Fruit fly (Drosophila melanogaster) whole organism, embryonic: Measurements from ENCODE around the gene CG9737.

ENCODE experiments used
- ATbp ChIP-seq: fragments of 200-800 bp; sonication (Bioruptor generic); optimal IDR thresholded peaks from 2 replicates; lab custom pipeline; 2017; ENCODE audit warnings: missing biosample characterization, mild to moderate bottlenecking, missing genetic modification characterization, missing genetic modification reagents
- Bteb2 ChIP-seq: fragments of 200-800 bp; sonication (Bioruptor generic); optimal IDR thresholded peaks from 2 replicates; lab custom pipeline; 2016; ENCODE audit warnings: missing biosample characterization, missing genetic modification characterization
- CG11247 ChIP-seq: fragments of 200-800 bp; sonication (Bioruptor generic); IDR thresholded peaks from 2 replicates; pipeline ENCODE4 v1.3.6; 2022; ENCODE audit warnings: missing biosample characterization, missing genetic modification characterization
- CG1233 ChIP-seq: fragments of 200-800 bp; sonication (Bioruptor generic); optimal IDR thresholded peaks from 4 replicates; lab custom pipeline; 2018; ENCODE audit warnings: missing biosample characterization, mild to moderate bottlenecking, missing genetic modification characterization
- CG12769 ChIP-seq: fragments of 200-800 bp; sonication (Bioruptor generic); optimal IDR thresholded peaks from 2 replicates; lab custom pipeline; 2019; ENCODE audit warnings: missing biosample characterization, mild to moderate bottlenecking, missing genetic modification characterization, moderate library complexity
- CG13287 ChIP-seq: fragments of 200-800 bp; sonication (Bioruptor generic); IDR thresholded peaks from 2 replicates; pipeline ENCODE4 v1.3.6; 2022; ENCODE audit warnings: missing biosample characterization, missing genetic modification characterization; ENCODE audit not compliant: partially characterized antibody
- CG13424 ChIP-seq: fragments of 200-800 bp; sonication (Bioruptor generic); optimal IDR thresholded peaks from 2 replicates; lab custom pipeline; 2019; ENCODE audit warnings: missing biosample characterization, mild to moderate bottlenecking, missing genetic modification characterization, moderate library complexity
- CG13624 ChIP-seq: fragments of 200-800 bp; sonication (Bioruptor generic); optimal IDR thresholded peaks from 2 replicates; lab custom pipeline; 2016; ENCODE audit warnings: missing biosample characterization, missing genetic modification characterization
- CG16813 ChIP-seq: fragments of 200-800 bp; sonication (Bioruptor generic); IDR thresholded peaks from 3 replicates; pipeline ENCODE4 v1.3.6; 2022; ENCODE audit warnings: missing biosample characterization, missing genetic modification characterization; ENCODE audit not compliant: partially characterized antibody
- CG16815 ChIP-seq: fragments of 200-800 bp; sonication (Bioruptor generic); optimal IDR thresholded peaks from 3 replicates; lab custom pipeline; 2017; ENCODE audit warnings: missing biosample characterization, mild to moderate bottlenecking, missing genetic modification characterization
- CG2129 ChIP-seq: fragments of 200-800 bp; sonication (Bioruptor generic); IDR thresholded peaks from 2 replicates; pipeline ENCODE4 v1.3.6; 2022; ENCODE audit warnings: missing biosample characterization, missing genetic modification characterization; ENCODE audit not compliant: partially characterized antibody
- CG31388 ChIP-seq: fragments of 200-800 bp; sonication (Bioruptor generic); optimal IDR thresholded peaks from 2 replicates; lab custom pipeline; 2016; ENCODE audit warnings: missing biosample characterization, missing genetic modification characterization
- CG4328 ChIP-seq: fragments of 200-800 bp; sonication (Bioruptor generic); optimal IDR thresholded peaks from 3 replicates; lab custom pipeline; 2017; ENCODE audit warnings: missing biosample characterization, missing genetic modification reagents, missing genetic modification characterization
- CG4617 ChIP-seq: fragments of 200-800 bp; sonication (Bioruptor generic); optimal IDR thresholded peaks from 3 replicates; lab custom pipeline; 2016; ENCODE audit warnings: missing biosample characterization, missing genetic modification characterization, borderline replicate concordance
- CG6854 ChIP-seq: fragments of 200-800 bp; sonication (Bioruptor generic); optimal IDR thresholded peaks from 3 replicates; lab custom pipeline; 2017; ENCODE audit warnings: missing biosample characterization, mild to moderate bottlenecking, missing genetic modification characterization
- CG7556 ChIP-seq: fragments of 200-800 bp; sonication (Bioruptor generic); optimal IDR thresholded peaks from 2 replicates; lab custom pipeline; 2017; ENCODE audit warnings: missing biosample characterization, mild to moderate bottlenecking, missing genetic modification characterization
- CG7839 ChIP-seq: fragments of 200-800 bp; sonication (Bioruptor generic); optimal IDR thresholded peaks from 3 replicates; lab custom pipeline; 2018; ENCODE audit warnings: missing biosample characterization, mild to moderate bottlenecking, missing genetic modification characterization, moderate library complexity
- CG7928 ChIP-seq: fragments of 200-800 bp; sonication (Bioruptor generic); optimal IDR thresholded peaks from 2 replicates; lab custom pipeline; 2017; ENCODE audit warnings: missing biosample characterization, mild to moderate bottlenecking, missing genetic modification characterization
- CG8765 ChIP-seq: fragments of 200-800 bp; sonication (Bioruptor generic); IDR thresholded peaks from 2 replicates; pipeline ENCODE4 v1.3.6; 2022; ENCODE audit warnings: missing biosample characterization, missing genetic modification characterization
- CG9215 ChIP-seq: fragments of 200-800 bp; sonication (Bioruptor generic); IDR thresholded peaks from 2 replicates; pipeline ENCODE4 v1.3.6; 2022; ENCODE audit warnings: missing biosample characterization, missing genetic modification characterization
- Dip3 ChIP-seq: fragments of 200-800 bp; sonication (Bioruptor generic); optimal IDR thresholded peaks from 3 replicates; lab custom pipeline; 2016; ENCODE audit warnings: missing biosample characterization, missing genetic modification characterization
- Dp ChIP-seq: fragments of 200-800 bp; sonication (Bioruptor generic); optimal IDR thresholded peaks from 2 replicates; lab custom pipeline; 2018; ENCODE audit warnings: missing biosample characterization, mild to moderate bottlenecking, missing genetic modification characterization, moderate library complexity
- Fer1 ChIP-seq: fragments of 200-800 bp; sonication (Bioruptor generic); optimal IDR thresholded peaks from 2 replicates; lab custom pipeline; 2017; ENCODE audit warnings: missing biosample characterization, mild to moderate bottlenecking, missing genetic modification characterization
- Hey ChIP-seq: fragments of 200-800 bp; sonication (Bioruptor generic); optimal IDR thresholded peaks from 3 replicates; lab custom pipeline; 2018; ENCODE audit warnings: missing biosample characterization, mild to moderate bottlenecking, missing genetic modification characterization
- MESR4 ChIP-seq: fragments of 200-800 bp; sonication (Bioruptor generic); optimal IDR thresholded peaks from 2 replicates; lab custom pipeline; 2018; ENCODE audit warnings: missing biosample characterization, mild to moderate bottlenecking, missing genetic modification characterization, moderate library complexity
- Mad ChIP-seq: fragments of 200-800 bp; sonication (Bioruptor generic); optimal IDR thresholded peaks from 2 replicates; lab custom pipeline; 2016; ENCODE audit warnings: missing biosample characterization, missing genetic modification characterization
- Rfx ChIP-seq: fragments of 200-800 bp; sonication (Bioruptor generic); IDR thresholded peaks from 2 replicates; pipeline ENCODE4 v1.3.6; 2022; ENCODE audit warnings: missing biosample characterization, missing genetic modification characterization
- Sox100B ChIP-seq: fragments of 200-800 bp; sonication (Bioruptor generic); optimal IDR thresholded peaks from 3 replicates; lab custom pipeline; 2018; ENCODE audit warnings: missing biosample characterization, mild to moderate bottlenecking, missing genetic modification characterization
- Vsx1 ChIP-seq: fragments of 200-800 bp; sonication (Bioruptor generic); optimal IDR thresholded peaks from 2 replicates; lab custom pipeline; 2017; ENCODE audit warnings: missing biosample characterization, mild to moderate bottlenecking, missing genetic modification characterization, missing genetic modification reagents
- al ChIP-seq: fragments of 200-800 bp; sonication (Bioruptor generic); IDR thresholded peaks from 2 replicates; pipeline ENCODE4 v1.3.6; 2022; ENCODE audit warnings: missing biosample characterization, missing genetic modification characterization
- ap ChIP-seq: fragments of 200-800 bp; sonication (Bioruptor generic); IDR thresholded peaks from 2 replicates; pipeline ENCODE4 v1.3.6; 2022; ENCODE audit warnings: missing biosample characterization, missing genetic modification characterization
- cas ChIP-seq: fragments of 200-800 bp; sonication (Bioruptor generic); IDR thresholded peaks from 2 replicates; pipeline ENCODE4 v1.3.6; 2022; ENCODE audit warnings: missing biosample characterization, missing genetic modification characterization
- chm ChIP-seq: fragments of 200-800 bp; sonication (Bioruptor generic); IDR thresholded peaks from 2 replicates; pipeline ENCODE4 v1.3.6; 2022; ENCODE audit warnings: missing biosample characterization, missing genetic modification characterization
- da ChIP-seq: fragments of 200-800 bp; sonication (Bioruptor generic); optimal IDR thresholded peaks from 2 replicates; lab custom pipeline; 2016; ENCODE audit warnings: missing biosample characterization, missing genetic modification characterization
- dan ChIP-seq: fragments of 200-800 bp; sonication (Bioruptor generic); IDR thresholded peaks from 2 replicates; pipeline ENCODE4 v1.3.6; 2022; ENCODE audit warnings: missing biosample characterization, missing genetic modification characterization
- emc ChIP-seq: fragments of 200-800 bp; sonication (Bioruptor generic); optimal IDR thresholded peaks from 2 replicates; lab custom pipeline; 2016; ENCODE audit warnings: missing biosample characterization, missing genetic modification characterization
- grn ChIP-seq: fragments of 200-800 bp; sonication (Bioruptor generic); optimal IDR thresholded peaks from 3 replicates; lab custom pipeline; 2017; ENCODE audit warnings: missing biosample characterization, missing genetic modification characterization
- oc ChIP-seq: fragments of 200-800 bp; sonication (Bioruptor generic); optimal IDR thresholded peaks from 2 replicates; lab custom pipeline; 2018; ENCODE audit warnings: missing biosample characterization, mild to moderate bottlenecking, missing genetic modification characterization, moderate library complexity
- odd ChIP-seq: fragments of 200-800 bp; sonication (Bioruptor generic); optimal IDR thresholded peaks from 2 replicates; lab custom pipeline; 2017; ENCODE audit warnings: missing biosample characterization, mild to moderate bottlenecking, missing genetic modification characterization
- onecut ChIP-seq: fragments of 200-800 bp; sonication (Bioruptor generic); IDR thresholded peaks from 2 replicates; pipeline ENCODE4 v1.3.6; 2022; ENCODE audit warnings: missing biosample characterization, missing genetic modification characterization
- org-1 ChIP-seq: fragments of 200-800 bp; sonication (Bioruptor generic); optimal IDR thresholded peaks from 2 replicates; lab custom pipeline; 2017; ENCODE audit warnings: missing biosample characterization, missing genetic modification characterization
- pb ChIP-seq: fragments of 200-800 bp; sonication (Bioruptor generic); optimal IDR thresholded peaks from 3 replicates; lab custom pipeline; 2016; ENCODE audit warnings: missing biosample characterization, missing genetic modification characterization
- pho ChIP-seq: fragments of 200-800 bp; sonication (Bioruptor generic); optimal IDR thresholded peaks from 2 replicates; lab custom pipeline; 2016; ENCODE audit warnings: missing biosample characterization, missing genetic modification characterization
- phol ChIP-seq: fragments of 200-800 bp; sonication (Bioruptor generic); optimal IDR thresholded peaks from 3 replicates; lab custom pipeline; 2018; ENCODE audit warnings: missing biosample characterization, mild to moderate bottlenecking, missing genetic modification characterization, moderate library complexity
- prd ChIP-seq, 3 experiments: fragments of >200 bp in 2 of 3; fragments of 200-800 bp in 1 of 3; sonication (Bioruptor generic) in 1 of 3; optimal IDR thresholded peaks in 2 of 3; IDR thresholded peaks in 1 of 3; 2 replicates in 2 of 3; 3 replicates in 1 of 3; pipeline versions ENCODE4 v1.3.6 to Lab custom; 2017 to 2022; ENCODE audit warnings: missing biosample characterization in 1 of 3, missing genetic modification characterization in 1 of 3
- ranshi ChIP-seq: fragments of 200-800 bp; sonication (Bioruptor generic); IDR thresholded peaks from 2 replicates; pipeline ENCODE4 v1.3.6; 2022; ENCODE audit warnings: missing biosample characterization, missing genetic modification characterization
- row ChIP-seq: fragments of 200-800 bp; sonication (Bioruptor generic); IDR thresholded peaks from 3 replicates; pipeline ENCODE4 v1.3.6; 2022; ENCODE audit warnings: missing biosample characterization, missing genetic modification characterization
- run ChIP-seq: fragments of 200-800 bp; sonication (Bioruptor generic); optimal IDR thresholded peaks from 3 replicates; lab custom pipeline; 2018; ENCODE audit warnings: missing biosample characterization, mild to moderate bottlenecking, missing genetic modification characterization
- salm ChIP-seq: fragments of 200-800 bp; sonication (Bioruptor generic); optimal IDR thresholded peaks from 2 replicates; lab custom pipeline; 2018; ENCODE audit warnings: missing biosample characterization, mild to moderate bottlenecking, missing genetic modification characterization
- sens-2 ChIP-seq: fragments of 200-800 bp; sonication (Bioruptor generic); IDR thresholded peaks from 2 replicates; pipeline ENCODE4 v1.3.6; 2022; ENCODE audit warnings: missing biosample characterization, missing genetic modification characterization
- unpg ChIP-seq: fragments of 200-800 bp; sonication (Bioruptor generic); optimal IDR thresholded peaks from 3 replicates; lab custom pipeline; 2018; ENCODE audit warnings: missing biosample characterization, mild to moderate bottlenecking, missing genetic modification characterization, moderate library complexity

Gene CG9737

dm6 chr3R:30243262-30243815 lies at the start of gene CG9737:
CG9737 (minus strand) TSS chr3R:30243312.
- no peak for TF ChIP-seq unpg (GFP tag; lab: Kevin White, UChicago)
- TF ChIP-seq cas = no peak
- peak; percentile 36; the same call in 1 of the 2 replicates for TF ChIP-seq onecut (GFP tag; lab: Robert Waterston, UW)
- TF ChIP-seq sens-2 = no peak
- TF ChIP-seq Dp (GFP tag; lab: Kevin White, UChicago) = no peak
- TF ChIP-seq CG9215 = no peak
- no peak for TF ChIP-seq CG31388 (GFP tag; lab: Kevin White, UChicago)
- TF ChIP-seq CG13287 (GFP tag; lab: Robert Waterston, UW) = peak; percentile 34; the same call in 1 of the 2 replicates
- no peak for TF ChIP-seq CG13624
- peak; percentile 16 for TF ChIP-seq oc (tag; lab: Kevin White, UChicago)
- no peak for TF ChIP-seq da (GFP tag; lab: Kevin White, UChicago)
- no peak for TF ChIP-seq CG2129
- TF ChIP-seq al (GFP tag; lab: Robert Waterston, UW) = no peak
- no peak for TF ChIP-seq Rfx (GFP tag; lab: Robert Waterston, UW)
- TF ChIP-seq Hey (tag; lab: Kevin White, UChicago) = no peak
- no peak for TF ChIP-seq emc (GFP tag; lab: Kevin White, UChicago)
- no peak for TF ChIP-seq MESR4 (GFP tag; lab: Kevin White, UChicago)
- TF ChIP-seq CG7556 = no peak
- TF ChIP-seq CG11247 (GFP tag; lab: Robert Waterston, UW) = no peak
- no peak for TF ChIP-seq ATbp (GFP tag; lab: Kevin White, UChicago)
- peak; percentile 20 for TF ChIP-seq run (tag; lab: Kevin White, UChicago)
- TF ChIP-seq CG16813 (GFP tag; lab: Robert Waterston, UW) = no peak
- TF ChIP-seq Vsx1 = peak; percentile 2
- TF ChIP-seq Bteb2 (GFP tag; lab: Kevin White, UChicago) = no peak
- TF ChIP-seq CG4328 (GFP tag; lab: Kevin White, UChicago) = no peak
- no peak for TF ChIP-seq odd (GFP tag; lab: Kevin White, UChicago)
- TF ChIP-seq Mad (GFP tag; lab: Kevin White, UChicago) = no peak
- TF ChIP-seq CG12769 (tag; lab: Kevin White, UChicago) = peak; percentile 74
- no peak for TF ChIP-seq CG16815 (GFP tag; lab: Kevin White, UChicago)
- no peak for TF ChIP-seq CG4617 (GFP tag; lab: Kevin White, UChicago)
- no peak for TF ChIP-seq CG7839 (tag; lab: Kevin White, UChicago)
- no peak for TF ChIP-seq org-1 (GFP tag; lab: Kevin White, UChicago)
- no peak for TF ChIP-seq Fer1 (GFP tag; lab: Kevin White, UChicago)
- TF ChIP-seq ranshi (GFP tag; lab: Robert Waterston, UW) = no peak
- TF ChIP-seq grn (GFP tag; lab: Kevin White, UChicago) = peak; percentile 13
- TF ChIP-seq ap (GFP tag; lab: Robert Waterston, UW) = no peak
- no peak for TF ChIP-seq phol (tag; lab: Kevin White, UChicago)
- no peak for TF ChIP-seq CG1233 (GFP tag; lab: Kevin White, UChicago)
- TF ChIP-seq Dip3 (GFP tag; lab: Kevin White, UChicago) = no peak
- no peak for TF ChIP-seq salm (tag; lab: Kevin White, UChicago)
- no peak for TF ChIP-seq prd (optimal IDR thresholded peaks at IDR 0.05; lab: Kevin White, UChicago)
- no peak for TF ChIP-seq prd (GFP tag; IDR thresholded peaks at IDR 0.05; lab: Robert Waterston, UW)
- no peak for TF ChIP-seq CG13424 (tag; lab: Kevin White, UChicago)
- no peak for TF ChIP-seq pho
- TF ChIP-seq chm = no peak
- TF ChIP-seq Sox100B (GFP tag; lab: Kevin White, UChicago) = no peak
- no peak for TF ChIP-seq CG7928 (GFP tag; lab: Kevin White, UChicago)
- TF ChIP-seq pb (GFP tag; lab: Kevin White, UChicago) = no peak
- TF ChIP-seq CG8765 (GFP tag; lab: Robert Waterston, UW) = no peak
- no peak for TF ChIP-seq CG6854 (GFP tag; lab: Kevin White, UChicago)
- TF ChIP-seq row (GFP tag; lab: Robert Waterston, UW) = no peak
- no peak for TF ChIP-seq dan (GFP tag; lab: Robert Waterston, UW)
